Fruit fly (Drosophila melanogaster) whole organism, embryonic: ENCODE results near the gene mtsh.
A peak's percentile ranks its signal among the peaks of the same experiment; 100 is the strongest.

Experiments
- B-H1 ChIP-seq: fragments of 200-800 bp; sonication (Bioruptor generic); IDR thresholded peaks from 3 replicates; pipeline ENCODE4 v1.3.6; 2022; ENCODE audit warnings: missing biosample characterization, missing genetic modification characterization
- CG1024 ChIP-seq: fragments of 200-800 bp; sonication (Bioruptor generic); IDR thresholded peaks from 2 replicates; pipeline ENCODE4 v1.3.6; 2022; ENCODE audit warnings: missing biosample characterization, missing genetic modification characterization
- CG10431 ChIP-seq: fragments of 200-800 bp; sonication (Bioruptor generic); optimal IDR thresholded peaks from 3 replicates; lab custom pipeline; 2018; ENCODE audit warnings: missing biosample characterization, mild to moderate bottlenecking, missing genetic modification characterization
- CG13296 ChIP-seq: fragments of 200-800 bp; sonication (Bioruptor generic); optimal IDR thresholded peaks from 3 replicates; lab custom pipeline; 2018; ENCODE audit warnings: missing biosample characterization, mild to moderate bottlenecking, missing genetic modification characterization
- CG15269 ChIP-seq: fragments of 200-800 bp; sonication (Bioruptor generic); optimal IDR thresholded peaks from 2 replicates; lab custom pipeline; 2018; ENCODE audit warnings: missing biosample characterization, mild to moderate bottlenecking, missing genetic modification characterization, moderate library complexity
- CG1529 ChIP-seq: fragments of 200-800 bp; sonication (Bioruptor generic); optimal IDR thresholded peaks from 3 replicates; lab custom pipeline; 2018; ENCODE audit warnings: missing biosample characterization, missing genetic modification characterization
- CG17802 ChIP-seq: fragments of 200-800 bp; sonication (Bioruptor generic); optimal IDR thresholded peaks from 2 replicates; lab custom pipeline; 2018; ENCODE audit warnings: missing biosample characterization, mild to moderate bottlenecking, missing genetic modification characterization, moderate library complexity
- CG1792 ChIP-seq: fragments of 200-800 bp; sonication (Bioruptor generic); optimal IDR thresholded peaks from 2 replicates; lab custom pipeline; 2016; ENCODE audit warnings: missing biosample characterization, missing genetic modification characterization
- CG2712 ChIP-seq: fragments of 200-800 bp; optimal IDR thresholded peaks from 3 replicates; lab custom pipeline; 2019; ENCODE audit warnings: missing biosample characterization, mild to moderate bottlenecking, missing genetic modification characterization, moderate library complexity
- CG2875 ChIP-seq: fragments of 200-800 bp; sonication (Bioruptor generic); optimal IDR thresholded peaks from 2 replicates; lab custom pipeline; 2017; ENCODE audit warnings: missing biosample characterization, mild to moderate bottlenecking, missing genetic modification characterization, missing genetic modification reagents
- CG4328 ChIP-seq: fragments of 200-800 bp; sonication (Bioruptor generic); optimal IDR thresholded peaks from 3 replicates; lab custom pipeline; 2017; ENCODE audit warnings: missing biosample characterization, missing genetic modification reagents, missing genetic modification characterization
- CG6175 ChIP-seq: fragments of 200-800 bp; sonication (Bioruptor generic); IDR thresholded peaks from 3 replicates; pipeline ENCODE4 v1.3.6; 2022; ENCODE audit warnings: missing biosample characterization, missing genetic modification characterization
- CG8924 ChIP-seq: fragments of 200-800 bp; optimal IDR thresholded peaks from 3 replicates; lab custom pipeline; 2019; ENCODE audit warnings: missing biosample characterization, mild to moderate bottlenecking, missing genetic modification characterization, moderate library complexity
- Deaf1 ChIP-seq: fragments of 200-800 bp; optimal IDR thresholded peaks from 3 replicates; lab custom pipeline; 2019; ENCODE audit warnings: missing biosample characterization, mild to moderate bottlenecking, missing genetic modification characterization, moderate library complexity
- Eip74EF ChIP-seq, 2 experiments: fragments of 200-800 bp in 1 of 2; fragments of >200 bp in 1 of 2; sonication (Bioruptor generic) in 1 of 2; optimal IDR thresholded peaks; 2 replicates each; lab custom pipeline; 2017 to 2019; ENCODE audit warnings: missing biosample characterization in 2 of 2, missing genetic modification characterization in 2 of 2, mild to moderate bottlenecking in 1 of 2, moderate library complexity in 1 of 2
- Elba2 ChIP-seq: fragments of 200-800 bp; sonication (Bioruptor generic); optimal IDR thresholded peaks from 3 replicates; lab custom pipeline; 2016; ENCODE audit warnings: missing biosample characterization, missing genetic modification characterization
- HLH4C ChIP-seq: fragments of 200-800 bp; sonication (Bioruptor generic); IDR thresholded peaks from 3 replicates; pipeline ENCODE4 v1.3.6; 2022; ENCODE audit warnings: missing biosample characterization, missing genetic modification characterization; ENCODE audit not compliant: partially characterized antibody
- Hmx ChIP-seq: fragments of 200-800 bp; sonication (Bioruptor generic); optimal IDR thresholded peaks from 2 replicates; lab custom pipeline; 2016; ENCODE audit warnings: missing biosample characterization, missing genetic modification characterization
- Kr ChIP-seq: fragments of 200-800 bp; sonication (Bioruptor generic); optimal IDR thresholded peaks from 2 replicates; lab custom pipeline; 2017; ENCODE audit warnings: missing biosample characterization, mild to moderate bottlenecking, missing genetic modification characterization
- Myb ChIP-seq: fragments of 200-800 bp; sonication (Bioruptor generic); optimal IDR thresholded peaks from 2 replicates; lab custom pipeline; 2016; ENCODE audit warnings: missing biosample characterization, missing genetic modification characterization
- Opbp ChIP-seq: fragments of 200-800 bp; sonication (Bioruptor generic); IDR thresholded peaks from 3 replicates; pipeline ENCODE4 v1.3.6; 2022; ENCODE audit warnings: missing biosample characterization, missing genetic modification characterization; ENCODE audit not compliant: partially characterized antibody
- Ravus ChIP-seq: fragments of 200-800 bp; sonication (Bioruptor generic); IDR thresholded peaks from 2 replicates; pipeline ENCODE4 v1.3.6; 2022; ENCODE audit warnings: missing biosample characterization, missing genetic modification characterization
- Rfx ChIP-seq: fragments of 200-800 bp; sonication (Bioruptor generic); IDR thresholded peaks from 2 replicates; pipeline ENCODE4 v1.3.6; 2022; ENCODE audit warnings: missing biosample characterization, missing genetic modification characterization
- Sry-δ ChIP-seq: fragments of 200-800 bp; sonication (Bioruptor generic); optimal IDR thresholded peaks from 2 replicates; lab custom pipeline; 2016; ENCODE audit warnings: missing biosample characterization, missing genetic modification characterization
- ac ChIP-seq: fragments of 200-800 bp; sonication (Bioruptor generic); optimal IDR thresholded peaks from 3 replicates; lab custom pipeline; 2017; ENCODE audit warnings: missing biosample characterization, mild to moderate bottlenecking, missing genetic modification characterization
- amos ChIP-seq: fragments of 200-800 bp; sonication (Bioruptor generic); IDR thresholded peaks from 2 replicates; pipeline ENCODE4 v1.3.6; 2022; ENCODE audit warnings: missing biosample characterization, missing genetic modification characterization; ENCODE audit not compliant: partially characterized antibody
- az2 ChIP-seq: fragments of 200-800 bp; sonication (Bioruptor generic); optimal IDR thresholded peaks from 3 replicates; lab custom pipeline; 2016; ENCODE audit warnings: missing biosample characterization, missing genetic modification characterization
- bsh ChIP-seq, 2 experiments: fragments of 200-800 bp; sonication (Bioruptor generic); optimal IDR thresholded peaks; 2 replicates each; lab custom pipeline; 2017 to 2018; ENCODE audit warnings: mild to moderate bottlenecking in 2 of 2, missing biosample characterization in 2 of 2, missing genetic modification characterization in 2 of 2, moderate library complexity in 1 of 2
- caup ChIP-seq: fragments of 200-800 bp; sonication (Bioruptor generic); optimal IDR thresholded peaks from 3 replicates; lab custom pipeline; 2017; ENCODE audit warnings: missing biosample characterization, mild to moderate bottlenecking, missing genetic modification characterization, moderate library complexity; ENCODE audit not compliant: severe bottlenecking
- cg ChIP-seq: fragments of 200-800 bp; sonication (Bioruptor generic); optimal IDR thresholded peaks from 3 replicates; lab custom pipeline; 2019; ENCODE audit warnings: missing biosample characterization, mild to moderate bottlenecking, missing genetic modification characterization, moderate library complexity
- chm ChIP-seq: fragments of 200-800 bp; sonication (Bioruptor generic); IDR thresholded peaks from 2 replicates; pipeline ENCODE4 v1.3.6; 2022; ENCODE audit warnings: missing biosample characterization, missing genetic modification characterization
- ci ChIP-seq: fragments of 200-800 bp; sonication (Bioruptor generic); IDR thresholded peaks from 3 replicates; pipeline ENCODE4 v1.3.6; 2022; ENCODE audit warnings: missing biosample characterization, missing genetic modification characterization
- dan ChIP-seq: fragments of 200-800 bp; sonication (Bioruptor generic); IDR thresholded peaks from 2 replicates; pipeline ENCODE4 v1.3.6; 2022; ENCODE audit warnings: missing biosample characterization, missing genetic modification characterization
- eve ChIP-seq, 2 experiments: fragments of >200 bp; optimal IDR thresholded peaks; 2 replicates each; lab custom pipeline; 2017; ENCODE audit warnings: missing biosample characterization in 2 of 2, missing genetic modification characterization in 2 of 2
- fd3F ChIP-seq: fragments of 200-800 bp; sonication (Bioruptor generic); optimal IDR thresholded peaks from 2 replicates; lab custom pipeline; 2018; ENCODE audit warnings: missing biosample characterization, mild to moderate bottlenecking, missing genetic modification characterization, moderate library complexity
- kni ChIP-seq: fragments of 200-800 bp; sonication (Bioruptor generic); optimal IDR thresholded peaks from 3 replicates; lab custom pipeline; 2017; ENCODE audit warnings: mild to moderate bottlenecking, missing biosample characterization, missing genetic modification reagents, missing genetic modification characterization
- mld ChIP-seq: fragments of 200-800 bp; sonication (Bioruptor generic); IDR thresholded peaks from 3 replicates; pipeline ENCODE4 v1.3.6; 2022; ENCODE audit warnings: missing biosample characterization, missing genetic modification characterization; ENCODE audit not compliant: partially characterized antibody
- nmo ChIP-seq: fragments of 200-800 bp; sonication (Bioruptor generic); optimal IDR thresholded peaks from 2 replicates; lab custom pipeline; 2018; ENCODE audit warnings: missing biosample characterization, mild to moderate bottlenecking, missing genetic modification characterization, moderate library complexity
- oc ChIP-seq: fragments of 200-800 bp; sonication (Bioruptor generic); optimal IDR thresholded peaks from 2 replicates; lab custom pipeline; 2018; ENCODE audit warnings: missing biosample characterization, mild to moderate bottlenecking, missing genetic modification characterization, moderate library complexity
- odd ChIP-seq: fragments of 200-800 bp; sonication (Bioruptor generic); optimal IDR thresholded peaks from 2 replicates; lab custom pipeline; 2017; ENCODE audit warnings: missing biosample characterization, mild to moderate bottlenecking, missing genetic modification characterization
- pros ChIP-seq: fragments of 200-800 bp; sonication (Bioruptor generic); optimal IDR thresholded peaks from 3 replicates; lab custom pipeline; 2019; ENCODE audit warnings: missing biosample characterization, mild to moderate bottlenecking, missing genetic modification characterization, moderate library complexity
- sens ChIP-seq: fragments of 200-800 bp; sonication (Bioruptor generic); peaks from one replicate; lab custom pipeline; 2016; ENCODE audit warnings: missing biosample characterization, missing genetic modification characterization
- sima ChIP-seq: fragments of 200-800 bp; sonication (Bioruptor generic); optimal IDR thresholded peaks from 2 replicates; lab custom pipeline; 2016; ENCODE audit warnings: missing biosample characterization, missing genetic modification characterization
- ssp ChIP-seq: fragments of 200-800 bp; sonication (Bioruptor generic); IDR thresholded peaks from 2 replicates; pipeline ENCODE4 v1.3.6; 2022; ENCODE audit warnings: missing biosample characterization, missing genetic modification characterization
- tgo ChIP-seq: fragments of 200-800 bp; sonication (Bioruptor generic); IDR thresholded peaks from 3 replicates; pipeline ENCODE4 v1.3.6; 2022; ENCODE audit warnings: missing biosample characterization, missing genetic modification characterization
- tin ChIP-seq: fragments of 200-800 bp; sonication (Bioruptor generic); optimal IDR thresholded peaks from 3 replicates; lab custom pipeline; 2016; ENCODE audit warnings: missing biosample characterization, missing genetic modification characterization
- tio ChIP-seq: fragments of 200-800 bp; sonication (Bioruptor generic); optimal IDR thresholded peaks from 2 replicates; lab custom pipeline; 2017; ENCODE audit warnings: missing biosample characterization, missing genetic modification characterization, inconsistent platforms
- tna ChIP-seq: fragments of 200-800 bp; sonication (Bioruptor generic); IDR thresholded peaks from 2 replicates; pipeline ENCODE4 v1.3.6; 2022; ENCODE audit warnings: missing biosample characterization, missing genetic modification characterization; ENCODE audit not compliant: partially characterized antibody

The mtsh gene

dm6 chr2L:8290092-8290424 lies 29.6 kb downstream of the mtsh start (continued):
- TF ChIP-seq bsh (GFP tag; optimal IDR thresholded peaks at IDR 0.05; lab: Kevin White, UChicago): no peak
- no peak for TF ChIP-seq pros
- no peak for TF ChIP-seq Opbp (GFP tag; lab: Robert Waterston, UW)
- no peak for TF ChIP-seq odd (GFP tag; lab: Kevin White, UChicago)
- no peak for TF ChIP-seq Sry-δ
- TF ChIP-seq caup: no peak
- no peak for TF ChIP-seq CG8924 (tag; lab: Kevin White, UChicago)
- TF ChIP-seq sens (GFP tag; lab: Kevin White, UChicago): peak; percentile 70
- TF ChIP-seq CG1529 (GFP tag; lab: Kevin White, UChicago): peak; percentile 48

DNA sequence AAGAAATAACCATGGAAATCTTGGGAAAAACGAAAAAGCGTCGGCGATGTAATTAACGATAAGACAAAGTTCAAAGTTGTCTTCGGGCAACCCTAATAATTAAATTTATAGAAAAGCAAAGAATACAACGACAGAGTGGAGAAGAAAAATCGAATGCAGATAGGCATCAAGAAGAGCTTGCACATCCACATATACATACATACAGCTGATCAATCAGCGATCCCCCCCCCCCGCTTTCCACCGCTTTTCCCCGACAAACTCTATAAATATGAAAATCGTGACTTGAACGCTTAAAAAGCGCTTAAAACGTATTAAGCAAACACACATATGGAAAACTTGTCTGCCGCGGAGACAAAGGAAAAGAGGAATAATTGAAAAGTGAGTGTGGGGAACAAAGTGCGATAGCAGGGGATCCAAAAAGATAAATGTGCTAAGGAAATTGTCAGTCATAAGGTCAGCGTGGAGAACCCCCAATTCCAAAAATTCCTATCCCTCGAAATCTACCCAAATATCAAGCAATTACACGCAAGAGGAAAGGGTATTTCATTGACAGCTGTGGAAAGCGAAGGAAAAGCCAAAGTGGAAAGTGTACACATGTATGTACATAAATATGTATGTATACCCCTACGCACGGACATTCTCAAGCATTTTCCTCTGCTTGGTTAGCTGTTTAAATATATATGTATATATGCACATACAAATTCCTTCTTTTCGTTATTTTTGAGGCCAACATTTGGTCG lies 30.2 kb downstream of the mtsh start:
- TF ChIP-seq dan (no peak), HLH4C (GFP tag; lab: Robert Waterston, UW) (no peak), mld (GFP tag; lab: Robert Waterston, UW) (no peak), oc (peak; percentile 4), Ravus (GFP tag; lab: Robert Waterston, UW) (no peak), CG4328 (no peak), eve (GFP tag; optimal IDR thresholded peaks at IDR 0.05; lab: Kevin White, UChicago) (no peak), tna (GFP tag; lab: Robert Waterston, UW) (no peak), Elba2 (no peak), CG2712 (tag; lab: Kevin White, UChicago) (peak; percentile 3), tin (no peak), Deaf1 (tag; lab: Kevin White, UChicago) (no peak), CG17802 (tag; lab: Kevin White, UChicago) (no peak), tio (GFP tag; lab: Kevin White, UChicago) (no peak), CG6175 (GFP tag; lab: Robert Waterston, UW) (no peak), B-H1 (GFP tag; lab: Robert Waterston, UW) (no peak), CG15269 (tag; lab: Kevin White, UChicago) (no peak), nmo (no peak), kni (GFP tag; lab: Kevin White, UChicago) (peak; percentile 84), fd3F (GFP tag; lab: Kevin White, UChicago) (no peak), CG1024 (GFP tag; lab: Robert Waterston, UW) (no peak), tgo (GFP tag; lab: Robert Waterston, UW) (no peak), az2 (GFP tag; lab: Kevin White, UChicago) (no peak), CG10431 (GFP tag; lab: Kevin White, UChicago) (peak; percentile 6), Rfx (GFP tag; lab: Robert Waterston, UW) (no peak), Eip74EF (GFP tag; optimal IDR thresholded peaks at IDR 0.05; lab: Kevin White, UChicago) (no peak), Kr (GFP tag; lab: Kevin White, UChicago) (peak; percentile 67), ssp (GFP tag; lab: Robert Waterston, UW) (no peak), chm (0 out of 2 replicates have a peak, but pooled peaks have one; percentile 17), CG13296 (GFP tag; lab: Kevin White, UChicago) (no peak), sima (GFP tag; lab: Kevin White, UChicago) (no peak), CG1792 (no peak), ac (peak; percentile 59), ci (GFP tag; lab: Robert Waterston, UW) (0 out of 3 replicates have a peak, but pooled peaks have one; percentile 37), Myb (GFP tag; lab: Kevin White, UChicago) (no peak), CG1529 (GFP tag; lab: Kevin White, UChicago) (no peak), Hmx (no peak), amos (GFP tag; lab: Robert Waterston, UW) (no peak), cg (peak; percentile 43), CG2875 (GFP tag; lab: Kevin White, UChicago) (no peak)
